Worm (Caenorhabditis elegans): ENCODE results near the gene sru-17.

Gene sru-17

DNA sequence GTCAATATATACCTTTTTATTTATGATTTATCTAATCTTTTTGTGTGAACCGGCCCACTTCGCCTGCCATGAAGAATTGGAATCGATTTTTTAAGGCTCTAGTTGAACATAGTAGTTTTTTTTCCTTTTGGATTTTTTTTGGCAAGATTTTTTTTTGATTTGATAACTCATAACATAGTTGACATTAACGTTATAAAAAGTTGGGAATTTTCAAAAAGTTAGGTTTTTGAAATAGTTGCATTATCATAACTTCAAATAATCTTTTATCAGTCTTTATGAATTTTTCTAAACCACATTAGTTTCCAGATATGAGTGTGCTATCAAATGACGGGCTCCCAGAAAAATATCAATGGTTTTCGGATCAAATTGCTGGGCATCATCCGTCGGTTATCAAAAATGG lies 42.3 kb downstream of the sru-17 start, which contains the start of gene ipmk-1:
Gene ipmk-1 (plus strand): TSS at position 301 of the 400 bp plus-strand sequence.
- TF ChIP-seq F37D6.2 (tag; optimal IDR thresholded peaks at IDR 0.05) (no peak), daf-12 (tag; optimal IDR thresholded peaks at IDR 0.05) (no peak), lin-29 (GFP tag; IDR thresholded peaks at IDR 0.05) (no peak), nhr-41 (GFP tag; IDR thresholded peaks at IDR 0.05) (no peak), hlh-30 (tag; optimal IDR thresholded peaks at IDR 0.05; ENCODE audit: insufficient read depth) (no peak), hmg-1.1 (GFP tag; IDR thresholded peaks at IDR 0.05) (no peak), dve-1 (tag; optimal IDR thresholded peaks at IDR 0.05; ENCODE audit: insufficient read depth) (no peak), ces-1 (GFP tag; optimal IDR thresholded peaks at IDR 0.05) (no peak), pqm-1 (tag; optimal IDR thresholded peaks at IDR 0.05) (no peak)

DNA sequence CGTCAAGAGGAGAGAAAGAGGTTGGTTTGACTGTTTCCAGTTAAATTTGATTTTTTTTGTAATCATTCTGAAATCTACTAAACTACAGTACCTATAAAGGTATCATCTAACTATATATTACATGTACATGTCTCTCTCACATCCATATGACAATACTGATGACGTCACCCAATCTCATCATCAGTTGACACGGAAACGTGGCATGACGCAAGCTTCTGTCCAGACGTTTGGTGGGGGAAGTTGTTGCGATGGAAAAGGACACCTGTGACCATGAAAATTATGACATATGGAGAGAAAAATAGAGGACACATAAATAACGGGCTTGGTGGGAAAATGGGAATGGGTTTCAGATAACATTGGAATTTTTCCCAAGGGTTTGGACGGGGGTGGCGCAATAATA lies 43.5 kb downstream of the sru-17 start:
- no peak for TF ChIP-seq ceh-28 (tag; optimal IDR thresholded peaks at IDR 0.05)
- TF ChIP-seq F44E2.7 (GFP tag; IDR thresholded peaks at IDR 0.05) = no peak
- TF ChIP-seq snpc-1.2 (GFP tag; IDR thresholded peaks at IDR 0.05) = no peak
- TF ChIP-seq dpl-1 (GFP tag; optimal IDR thresholded peaks at IDR 0.05) = no peak
- TF ChIP-seq aha-1 (tag) = no peak
- no peak for TF ChIP-seq php-3 (GFP tag; IDR thresholded peaks at IDR 0.05)
- no peak for TF ChIP-seq ceh-20 (GFP tag; IDR thresholded peaks at IDR 0.05)
- no peak for TF ChIP-seq fos-1 (tag; optimal IDR thresholded peaks at IDR 0.05)
- no peak for TF ChIP-seq attf-4 (tag; optimal IDR thresholded peaks at IDR 0.05)
- TF ChIP-seq fkh-10 (GFP tag; optimal IDR thresholded peaks at IDR 0.05) = no peak

DNA sequence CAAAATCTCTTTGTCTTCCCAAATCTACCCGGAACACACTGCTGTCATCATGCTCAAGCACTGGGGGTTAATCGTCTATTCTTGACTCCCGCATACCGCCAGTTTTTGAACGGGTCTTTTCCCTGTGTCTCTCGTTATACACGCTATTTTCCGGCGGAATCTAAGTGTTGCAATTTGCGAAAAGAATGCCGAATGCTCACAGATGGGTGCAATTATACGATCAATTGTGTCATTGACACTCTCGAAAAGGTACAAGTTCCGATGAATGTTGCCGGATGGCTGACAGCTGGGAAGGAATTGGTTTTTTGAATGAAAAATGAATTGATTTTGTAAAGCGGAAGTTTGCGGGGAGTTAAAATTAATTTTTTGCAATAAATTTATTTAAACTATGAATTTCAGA lies 46.4 kb downstream of the sru-17 start:
- TF ChIP-seq lin-38 (GFP tag; IDR thresholded peaks at IDR 0.05) = no peak
- TF ChIP-seq Y5F2A.4 (GFP tag; optimal IDR thresholded peaks at IDR 0.05) = no peak
- TF ChIP-seq F26F4.8 (GFP tag; conservative IDR thresholded peaks at IDR 0.05) = no peak
- no peak for TF ChIP-seq ama-1 (optimal IDR thresholded peaks at IDR 0.05)
- no peak for TF ChIP-seq nhr-10 (tag; optimal IDR thresholded peaks at IDR 0.05)
- no peak for TF ChIP-seq fos-1 (tag; optimal IDR thresholded peaks at IDR 0.05)
- no peak for TF ChIP-seq daf-16 (GFP tag; optimal IDR thresholded peaks at IDR 0.05)
- no peak for TF ChIP-seq daf-16 (tag; optimal IDR thresholded peaks at IDR 0.05)
- no peak for TF ChIP-seq daf-12 (tag; optimal IDR thresholded peaks at IDR 0.05)
- TF ChIP-seq nhr-77 (tag; optimal IDR thresholded peaks at IDR 0.05) = no peak
- no peak for TF ChIP-seq ctbp-1 (GFP tag; IDR thresholded peaks at IDR 0.05)
- no peak for TF ChIP-seq ceh-20 (GFP tag; IDR thresholded peaks at IDR 0.05)
- TF ChIP-seq hif-1 (tag; optimal IDR thresholded peaks at IDR 0.05) = no peak
- no peak for TF ChIP-seq ceh-62 (tag; optimal IDR thresholded peaks at IDR 0.05)
- TF ChIP-seq mes-2 (tag; optimal IDR thresholded peaks at IDR 0.05; ENCODE audit: poor library complexity, severe bottlenecking) = no peak
- TF ChIP-seq T26A8.4 (GFP tag; IDR thresholded peaks at IDR 0.05) = no peak
- TF ChIP-seq nhr-28 (tag; optimal IDR thresholded peaks at IDR 0.05) = no peak
- no peak for TF ChIP-seq hmg-1.1 (GFP tag; IDR thresholded peaks at IDR 0.05)
- TF ChIP-seq lin-15B (tag; optimal IDR thresholded peaks at IDR 0.05) = no peak
- no peak for TF ChIP-seq attf-4 (tag; optimal IDR thresholded peaks at IDR 0.05)

Measured in whole organism, L4 larva.